Fruit fly (Drosophila melanogaster) whole organism, embryonic: Measurements from ENCODE around the gene CG32462.

ENCODE experiments used
- CG16813 ChIP-seq: fragments of 200-800 bp; sonication (Bioruptor generic); IDR thresholded peaks from 3 replicates; pipeline ENCODE4 v1.3.6; 2022; ENCODE audit warnings: missing biosample characterization, missing genetic modification characterization; ENCODE audit not compliant: partially characterized antibody
- CG42726 ChIP-seq: fragments of 200-800 bp; sonication (Bioruptor generic); IDR thresholded peaks from 2 replicates; pipeline ENCODE4 v1.3.6; 2022; ENCODE audit warnings: missing biosample characterization, missing genetic modification characterization; ENCODE audit not compliant: partially characterized antibody
- CG43689 ChIP-seq: fragments of 200-800 bp; sonication (Bioruptor generic); IDR thresholded peaks from 2 replicates; pipeline ENCODE4 v1.3.6; 2022; ENCODE audit warnings: missing biosample characterization, missing genetic modification characterization
- CG6689 ChIP-seq: fragments of 200-800 bp; sonication (Bioruptor generic); IDR thresholded peaks from 2 replicates; pipeline ENCODE4 v1.3.6; 2022; ENCODE audit warnings: missing biosample characterization, missing genetic modification characterization
- Fer3 ChIP-seq: fragments of 200-800 bp; sonication (Bioruptor generic); optimal IDR thresholded peaks from 2 replicates; lab custom pipeline; 2018; ENCODE audit warnings: missing biosample characterization, mild to moderate bottlenecking, missing genetic modification characterization, moderate library complexity
- Hr51 ChIP-seq, 2 experiments: fragments of 200-800 bp; sonication (Bioruptor generic); optimal IDR thresholded peaks; 2 replicates in 1 of 2; 3 replicates in 1 of 2; lab custom pipeline; 2016 to 2018; ENCODE audit warnings: missing biosample characterization in 2 of 2, missing genetic modification characterization in 2 of 2, mild to moderate bottlenecking in 1 of 2, moderate library complexity in 1 of 2
- Ravus ChIP-seq: fragments of 200-800 bp; sonication (Bioruptor generic); IDR thresholded peaks from 2 replicates; pipeline ENCODE4 v1.3.6; 2022; ENCODE audit warnings: missing biosample characterization, missing genetic modification characterization
- psq ChIP-seq: fragments of 200-800 bp; sonication (Bioruptor generic); optimal IDR thresholded peaks from 2 replicates; lab custom pipeline; 2017; ENCODE audit warnings: missing biosample characterization, missing genetic modification characterization

dm6 chr3L:22901612-22902011 is 48.3 kb upstream of the CG32462 start, which contains the start of gene BoYb:
- TF ChIP-seq CG42726 (GFP tag; lab: Robert Waterston, UW) (no peak), CG43689 (GFP tag; lab: Robert Waterston, UW) (no peak), Fer3 (tag; lab: Kevin White, UChicago) (no peak), Ravus (no peak), psq (GFP tag; lab: Kevin White, UChicago) (no peak), CG6689 (GFP tag; lab: Robert Waterston, UW) (no peak), CG16813 (GFP tag; lab: Robert Waterston, UW) (no peak), Hr51 (GFP tag; optimal IDR thresholded peaks at IDR 0.05; lab: Kevin White, UChicago) (no peak)
